Worm (Caenorhabditis elegans) whole organism, L1 larva: Measurements from ENCODE around the gene F20D6.10.

Experiments used
- C34B4.2 ChIP-seq: sonication (generic microtip); optimal IDR thresholded peaks from 2 replicates; lab custom pipeline; 2017; ENCODE audit warnings: mild to moderate bottlenecking, missing genetic modification characterization, missing compliant biosample characterization
- F16B12.6 ChIP-seq: fragments of 150-350 bp; optimal IDR thresholded peaks from 2 replicates; lab custom pipeline; 2014; ENCODE audit warnings: missing biosample characterization, missing genetic modification characterization
- aha-1 ChIP-seq: fragments of 150-350 bp; optimal IDR thresholded peaks from 2 replicates; lab custom pipeline; 2014; ENCODE audit warnings: missing biosample characterization, missing genetic modification characterization
- ama-1 ChIP-seq: fragments of 150-350 bp; optimal IDR thresholded peaks from 2 replicates; lab custom pipeline; 2014
- ceh-8 ChIP-seq: fragments of 200-800 bp; sonication (Bioruptor generic); optimal IDR thresholded peaks from 2 replicates; lab custom pipeline; 2018; ENCODE audit warnings: mild to moderate bottlenecking, missing genetic modification characterization, moderate library complexity, missing compliant biosample characterization
- dpl-1 ChIP-seq, 3 experiments: fragments of 150-350 bp in 2 of 3; sonication (generic microtip) in 1 of 3; optimal IDR thresholded peaks; 2 replicates each; lab custom pipeline; 2014 to 2017; ENCODE audit warnings: missing biosample characterization in 3 of 3, missing genetic modification characterization in 3 of 3, missing genetic modification reagents in 3 of 3
- dsc-1 ChIP-seq: sonication (generic microtip); optimal IDR thresholded peaks from 2 replicates; lab custom pipeline; 2016; ENCODE audit warnings: mild to moderate bottlenecking, missing genetic modification characterization, missing compliant biosample characterization
- efl-3 ChIP-seq: fragments of 200-800 bp; sonication (Bioruptor generic); optimal IDR thresholded peaks from 2 replicates; lab custom pipeline; 2018; ENCODE audit warnings: mild to moderate bottlenecking, missing genetic modification characterization, missing compliant biosample characterization
- egl-13 ChIP-seq: sonication (generic microtip); optimal IDR thresholded peaks from 2 replicates; lab custom pipeline; 2016; ENCODE audit warnings: missing genotype, missing genetic modification reagents, missing genetic modification characterization, missing compliant biosample characterization
- egl-27 ChIP-seq, 2 experiments: fragments of 150-350 bp in 1 of 2; sonication (generic microtip); optimal IDR thresholded peaks; 3 replicates each; lab custom pipeline; 2017 to 2018; ENCODE audit warnings: missing biosample characterization in 2 of 2, missing genetic modification characterization in 2 of 2, missing genetic modification reagents in 2 of 2
- elt-2 ChIP-seq: sonication (generic microtip); optimal IDR thresholded peaks from 2 replicates; lab custom pipeline; 2016; ENCODE audit warnings: missing genetic modification characterization, mild to moderate bottlenecking, inconsistent platforms, missing compliant biosample characterization, missing genetic modification reagents
- elt-3 ChIP-seq, 6 experiments: fragments of 150-350 bp in 1 of 6; sonication (generic microtip); optimal IDR thresholded peaks; 2 replicates each; lab custom pipeline; 2017 to 2018; ENCODE audit warnings: missing biosample characterization in 6 of 6, missing genetic modification characterization in 6 of 6, inconsistent platforms in 1 of 6
- fkh-4 ChIP-seq: sonication (generic microtip); optimal IDR thresholded peaks from 2 replicates; lab custom pipeline; 2016; ENCODE audit warnings: missing compliant biosample characterization, missing genetic modification characterization, borderline replicate concordance
- fkh-8 ChIP-seq: sonication (generic microtip); optimal IDR thresholded peaks from 2 replicates; lab custom pipeline; 2016; ENCODE audit warnings: mild to moderate bottlenecking, missing genetic modification characterization, missing compliant biosample characterization
- grh-1 ChIP-seq: fragments of 200-800 bp; sonication (Bioruptor generic); IDR thresholded peaks from 2 replicates; pipeline ENCODE4 v1.3.6; 2022; ENCODE audit warnings: missing genetic modification reagents, missing genetic modification characterization, missing compliant biosample characterization
- hlh-4 ChIP-seq: sonication (generic microtip); optimal IDR thresholded peaks from 2 replicates; lab custom pipeline; 2016; ENCODE audit warnings: mild to moderate bottlenecking, missing genetic modification characterization, missing compliant biosample characterization
- hpl-2 ChIP-seq: fragments of 150-350 bp; optimal IDR thresholded peaks from 2 replicates; lab custom pipeline; 2014; ENCODE audit warnings: missing biosample characterization, missing genetic modification reagents, missing genetic modification characterization
- irx-1 ChIP-seq: sonication (generic microtip); optimal IDR thresholded peaks from 2 replicates; lab custom pipeline; 2016; ENCODE audit warnings: missing genetic modification characterization, missing compliant biosample characterization
- isw-1 ChIP-seq: fragments of 200-800 bp; sonication (Bioruptor generic); IDR thresholded peaks from 2 replicates; pipeline ENCODE4 v1.3.6; 2022; ENCODE audit warnings: missing genetic modification characterization, missing compliant biosample characterization
- lin-13 ChIP-seq: fragments of 150-350 bp; optimal IDR thresholded peaks from 2 replicates; lab custom pipeline; 2014; ENCODE audit warnings: missing biosample characterization, missing genetic modification reagents, missing genetic modification characterization
- lin-14 ChIP-seq: fragments of 200-800 bp; sonication (Bioruptor generic); optimal IDR thresholded peaks from 2 replicates; lab custom pipeline; 2018; ENCODE audit warnings: mild to moderate bottlenecking, missing genetic modification characterization, moderate library complexity, missing compliant biosample characterization
- lin-35 ChIP-seq, 2 experiments: fragments of 150-350 bp; optimal IDR thresholded peaks; 2 replicates each; lab custom pipeline; 2014; ENCODE audit warnings: missing biosample characterization in 2 of 2, missing genetic modification characterization in 2 of 2, missing genetic modification reagents in 2 of 2
- lir-3 ChIP-seq: sonication (generic microtip); optimal IDR thresholded peaks from 2 replicates; lab custom pipeline; 2016; ENCODE audit warnings: mild to moderate bottlenecking, missing genetic modification characterization, moderate library complexity, missing compliant biosample characterization; ENCODE audit not compliant: poor library complexity
- lsy-2 ChIP-seq, 2 experiments: fragments of 150-350 bp; optimal IDR thresholded peaks; 2 replicates each; lab custom pipeline; 2014; ENCODE audit warnings: missing biosample characterization in 2 of 2, missing genetic modification characterization in 2 of 2
- mef-2 ChIP-seq: fragments of 150-350 bp; optimal IDR thresholded peaks from 2 replicates; lab custom pipeline; 2014; ENCODE audit warnings: missing biosample characterization, missing genetic modification characterization
- nhr-11 ChIP-seq: fragments of 150-350 bp; optimal IDR thresholded peaks from 2 replicates; lab custom pipeline; 2014; ENCODE audit warnings: missing biosample characterization, missing genetic modification characterization
- nhr-12 ChIP-seq: sonication (generic microtip); optimal IDR thresholded peaks from 2 replicates; lab custom pipeline; 2017; ENCODE audit warnings: missing biosample characterization, missing genetic modification characterization
- nhr-20 ChIP-seq: sonication (generic microtip); optimal IDR thresholded peaks from 2 replicates; lab custom pipeline; 2016; ENCODE audit warnings: mild to moderate bottlenecking, missing genetic modification characterization, missing compliant biosample characterization
- nhr-47 ChIP-seq: sonication (generic microtip); optimal IDR thresholded peaks from 2 replicates; lab custom pipeline; 2016; ENCODE audit warnings: mild to moderate bottlenecking, missing genetic modification characterization, moderate library complexity, missing compliant biosample characterization
- nhr-71 ChIP-seq: sonication (generic microtip); optimal IDR thresholded peaks from 2 replicates; lab custom pipeline; 2016; ENCODE audit warnings: mild to moderate bottlenecking, missing genetic modification characterization, moderate library complexity, missing compliant biosample characterization
- nhr-84 ChIP-seq: sonication (generic microtip); optimal IDR thresholded peaks from 2 replicates; lab custom pipeline; 2017; ENCODE audit warnings: missing biosample characterization, missing genetic modification characterization
- nhr-85 ChIP-seq: sonication (generic microtip); peaks from one replicate; lab custom pipeline; 2016; ENCODE audit warnings: missing genetic modification characterization, inconsistent platforms, missing compliant biosample characterization
- nhr-90 ChIP-seq: sonication (generic microtip); optimal IDR thresholded peaks from 2 replicates; lab custom pipeline; 2016; ENCODE audit warnings: mild to moderate bottlenecking, missing genetic modification characterization, missing compliant biosample characterization; ENCODE audit not compliant: poor library complexity
- pax-3 ChIP-seq: fragments of 200-800 bp; sonication (Bioruptor generic); optimal IDR thresholded peaks from 2 replicates; lab custom pipeline; 2018; ENCODE audit warnings: mild to moderate bottlenecking, missing genetic modification characterization, moderate library complexity, missing compliant biosample characterization
- rnt-1 ChIP-seq: sonication (generic microtip); optimal IDR thresholded peaks from 2 replicates; lab custom pipeline; 2016; ENCODE audit warnings: mild to moderate bottlenecking, missing genetic modification characterization, moderate library complexity, missing compliant biosample characterization
- snpc-4 ChIP-seq: fragments of 150-350 bp; optimal IDR thresholded peaks from 2 replicates; lab custom pipeline; 2014; ENCODE audit warnings: missing biosample characterization, missing genetic modification characterization
- sox-4 ChIP-seq: sonication (generic microtip); optimal IDR thresholded peaks from 2 replicates; lab custom pipeline; 2016; ENCODE audit warnings: missing genetic modification characterization, missing compliant biosample characterization
- sptf-1 ChIP-seq: fragments of 150-350 bp; optimal IDR thresholded peaks from 2 replicates; lab custom pipeline; 2014; ENCODE audit warnings: missing biosample characterization, missing genetic modification characterization
- sup-37 ChIP-seq: fragments of 200-800 bp; sonication (Bioruptor generic); optimal IDR thresholded peaks from 2 replicates; lab custom pipeline; 2018; ENCODE audit warnings: mild to moderate bottlenecking, missing genetic modification characterization, missing compliant biosample characterization
- swsn-7 ChIP-seq: sonication (generic microtip); optimal IDR thresholded peaks from 2 replicates; lab custom pipeline; 2016; ENCODE audit warnings: missing genetic modification characterization, missing compliant biosample characterization
- unc-86 ChIP-seq: sonication (generic microtip); optimal IDR thresholded peaks from 2 replicates; lab custom pipeline; 2016; ENCODE audit warnings: missing genetic modification characterization, missing compliant biosample characterization
- unc-98 ChIP-seq: fragments of 200-800 bp; sonication (Bioruptor generic); IDR thresholded peaks from 2 replicates; pipeline ENCODE4 v1.3.6; 2022; ENCODE audit warnings: missing genetic modification characterization, missing compliant biosample characterization
- xbp-1 ChIP-seq: sonication (generic microtip); optimal IDR thresholded peaks from 2 replicates; lab custom pipeline; 2016; ENCODE audit warnings: missing genetic modification characterization, missing compliant biosample characterization
- zip-4 ChIP-seq: fragments of 200-800 bp; sonication (Bioruptor generic); optimal IDR thresholded peaks from 2 replicates; lab custom pipeline; 2018; ENCODE audit warnings: mild to moderate bottlenecking, missing genetic modification characterization, moderate library complexity, missing compliant biosample characterization
- ztf-4 ChIP-seq: fragments of 150-350 bp; optimal IDR thresholded peaks from 2 replicates; lab custom pipeline; 2014; ENCODE audit warnings: missing biosample characterization, missing genetic modification characterization

F20D6.10 gene

DNA sequence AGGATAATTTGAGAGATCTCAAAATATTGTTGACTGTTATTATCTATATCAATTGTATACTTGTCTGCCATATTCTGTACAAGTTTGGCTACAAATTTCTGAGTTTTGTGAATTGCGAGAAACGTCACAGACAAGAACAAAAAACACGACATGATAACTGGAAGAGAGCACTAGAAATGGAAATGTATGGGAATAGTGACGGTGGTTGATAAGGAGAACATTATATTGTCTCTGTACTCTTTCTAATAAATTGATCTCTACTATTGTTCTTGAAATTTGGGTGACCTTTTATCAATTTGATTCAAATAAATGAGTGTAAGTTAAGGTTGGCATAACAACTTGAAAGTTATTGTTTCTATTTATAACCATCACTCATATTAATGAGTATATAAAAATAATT lies 17.1 kb upstream of the F20D6.10 start:
- peak in 1 of 2 experiments; percentile 10 for TF ChIP-seq lin-35 (GFP tag; optimal IDR thresholded peaks at IDR 0.05; lab: Kevin White, UChicago)
- TF ChIP-seq nhr-12 (tag; lab: Kevin White, UChicago): no peak
- no peak for TF ChIP-seq hpl-2 (GFP tag; lab: Kevin White, UChicago)
- no peak for TF ChIP-seq dpl-1 (GFP tag; optimal IDR thresholded peaks at IDR 0.05; lab: Kevin White, UChicago)
- no peak for TF ChIP-seq unc-98 (GFP tag; lab: Robert Waterston, UW)
- no peak for TF ChIP-seq nhr-84
- no peak for TF ChIP-seq lir-3 (tag; lab: Kevin White, UChicago)
- TF ChIP-seq snpc-4: no peak
- TF ChIP-seq ceh-8 (GFP tag; lab: Kevin White, UChicago): no peak
- no peak for TF ChIP-seq lin-13
- TF ChIP-seq elt-3 (tag; optimal IDR thresholded peaks at IDR 0.05; lab: Kevin White, UChicago): no peak
- peak; percentile 67 for TF ChIP-seq elt-2
- no peak for TF ChIP-seq F16B12.6 (tag; lab: Kevin White, UChicago)
- TF ChIP-seq, all 84 proteins: peak for 2

- TF ChIP-seq ztf-4 (tag; lab: Kevin White, UChicago) (peak; percentile 33), ceh-8 (GFP tag; lab: Kevin White, UChicago) (no peak), nhr-20 (tag; lab: Kevin White, UChicago) (peak; percentile 22), unc-86 (tag; lab: Kevin White, UChicago) (peak; percentile 30), sup-37 (GFP tag; lab: Kevin White, UChicago) (no peak), mef-2 (tag; lab: Kevin White, UChicago) (no peak), pax-3 (tag; lab: Kevin White, UChicago) (peak; percentile 31), efl-3 (GFP tag; lab: Kevin White, UChicago) (no peak), C34B4.2 (tag; lab: Kevin White, UChicago) (no peak), xbp-1 (tag; lab: Kevin White, UChicago) (peak; percentile 11), rnt-1 (tag; lab: Kevin White, UChicago) (no peak), swsn-7 (peak; percentile 26), fkh-8 (tag; lab: Kevin White, UChicago) (peak; percentile 81), egl-13 (tag; lab: Kevin White, UChicago) (peak; percentile 52), zip-4 (no peak), nhr-85 (tag; lab: Kevin White, UChicago) (peak; percentile 47), nhr-11 (tag; lab: Kevin White, UChicago) (peak; percentile 17), sox-4 (peak; percentile 90), fkh-4 (tag; lab: Kevin White, UChicago) (no peak), nhr-90 (tag; lab: Kevin White, UChicago) (no peak), grh-1 (GFP tag; lab: Robert Waterston, UW) (no peak), lsy-2 (tag; optimal IDR thresholded peaks at IDR 0.05; lab: Kevin White, UChicago) (peak; percentile 11 to 32), hpl-2 (GFP tag; lab: Kevin White, UChicago) (no peak), lir-3 (tag; lab: Kevin White, UChicago) (no peak), lin-14 (GFP tag; lab: Kevin White, UChicago) (peak; percentile 78), ama-1 (lab: Kevin White, UChicago) (no peak), dsc-1 (peak; percentile 92), nhr-47 (peak; percentile 78), nhr-71 (peak; percentile 82), hlh-4 (tag; lab: Kevin White, UChicago) (peak; percentile 62)
These were observed 16.3 kb upstream of the F20D6.10 start for ce11 chrV:8211993-8212392.

ce11 chrV:8210527-8210926 lies 14.8 kb upstream of the F20D6.10 start:
- TF ChIP-seq C34B4.2 (tag; lab: Kevin White, UChicago) (no peak), sptf-1 (tag; lab: Kevin White, UChicago) (no peak), irx-1 (tag; lab: Kevin White, UChicago) (no peak), lin-14 (GFP tag; lab: Kevin White, UChicago) (peak; percentile 42), aha-1 (tag; lab: Kevin White, UChicago) (no peak), isw-1 (GFP tag; lab: Robert Waterston, UW) (no peak), egl-27 (tag; optimal IDR thresholded peaks at IDR 0.05; lab: Kevin White, UChicago) (no peak)
